Worm (Caenorhabditis elegans): ENCODE measurements around the gene C36B7.4.

- TF ChIP-seq pqm-1 (tag; optimal IDR thresholded peaks at IDR 0.05) = no peak
- TF ChIP-seq Y75B8A.6 (GFP tag; IDR thresholded peaks at IDR 0.05) = no peak
- TF ChIP-seq skn-1 (tag; optimal IDR thresholded peaks at IDR 0.05) = no peak
- no peak for TF ChIP-seq nhr-6 (tag; optimal IDR thresholded peaks at IDR 0.05)
- no peak for TF ChIP-seq aly-2 (tag; optimal IDR thresholded peaks at IDR 0.05)
- TF ChIP-seq ZK337.2 (GFP tag; IDR thresholded peaks at IDR 0.05) = no peak
- no peak for TF ChIP-seq nhr-77 (tag; optimal IDR thresholded peaks at IDR 0.05)
- no peak for TF ChIP-seq lin-38 (GFP tag; IDR thresholded peaks at IDR 0.05)
- no peak for TF ChIP-seq lsy-2 (tag; optimal IDR thresholded peaks at IDR 0.05)
- TF ChIP-seq pha-4 (GFP tag; IDR thresholded peaks at IDR 0.05) = no peak
- no peak for TF ChIP-seq pha-4 (tag; optimal IDR thresholded peaks at IDR 0.05)
- no peak for TF ChIP-seq jun-1 (tag; optimal IDR thresholded peaks at IDR 0.05)
- TF ChIP-seq rbr-2 (tag; optimal IDR thresholded peaks at IDR 0.05) = no peak
These were observed 31.1 kb upstream of the C36B7.4 start, which contains the start of gene hen-1 for ce11 chrX:7116896-7117295.
